Worm (Caenorhabditis elegans) whole organism, L4 larva: ENCODE results near the gene npr-28.
A peak's percentile ranks its signal among the peaks of the same experiment; 100 is the strongest.

Source experiments
- F26F4.8 ChIP-seq: fragments of 200-800 bp; sonication (Bioruptor generic); conservative IDR thresholded peaks from 2 replicates; pipeline ENCODE4 v1.3.6; 2022; ENCODE audit warnings: missing genetic modification characterization, missing compliant biosample characterization
- T20F7.1 ChIP-seq: fragments of 200-800 bp; sonication (Bioruptor generic); optimal IDR thresholded peaks from 2 replicates; lab custom pipeline; 2018; ENCODE audit warnings: mild to moderate bottlenecking, missing genetic modification characterization, missing compliant biosample characterization
- Y105C5A.15 ChIP-seq: fragments of 200-800 bp; sonication (Bioruptor generic); IDR thresholded peaks from 2 replicates; pipeline ENCODE4 v1.3.6; 2022; ENCODE audit warnings: missing genetic modification characterization, missing compliant biosample characterization
- aha-1 ChIP-seq: fragments of 150-350 bp; peaks from one replicate; lab custom pipeline; 2014; ENCODE audit warnings: missing biosample characterization, missing genetic modification characterization
- ama-1 ChIP-seq: fragments of 150-350 bp; optimal IDR thresholded peaks from 2 replicates; lab custom pipeline; 2014; ENCODE audit warnings: inconsistent platforms, mixed read lengths
- ceh-32 ChIP-seq: sonication (generic microtip); optimal IDR thresholded peaks from 2 replicates; lab custom pipeline; 2016; ENCODE audit warnings: mild to moderate bottlenecking, missing genetic modification characterization, missing compliant biosample characterization; ENCODE audit not compliant: poor library complexity
- ceh-62 ChIP-seq: sonication (generic microtip); optimal IDR thresholded peaks from 2 replicates; lab custom pipeline; 2017; ENCODE audit warnings: missing biosample characterization, missing genetic modification characterization
- ceh-82 ChIP-seq: sonication (generic microtip); optimal IDR thresholded peaks from 2 replicates; lab custom pipeline; 2017; ENCODE audit warnings: missing biosample characterization, missing genetic modification characterization
- daf-16 ChIP-seq, 3 experiments: sonication (generic microtip); optimal IDR thresholded peaks; 2 replicates each; lab custom pipeline; 2016 to 2017; ENCODE audit warnings: missing genetic modification characterization in 3 of 3, missing genetic modification reagents in 3 of 3, mild to moderate bottlenecking in 2 of 3, missing compliant biosample characterization in 2 of 3, missing biosample characterization in 1 of 3, moderate library complexity in 1 of 3
- egl-27 ChIP-seq: sonication (generic microtip); optimal IDR thresholded peaks from 3 replicates; lab custom pipeline; 2017; ENCODE audit warnings: missing biosample characterization, missing genetic modification reagents, missing genetic modification characterization
- egl-43 ChIP-seq: fragments of 200-800 bp; sonication (Bioruptor generic); IDR thresholded peaks from 2 replicates; pipeline ENCODE4 v1.3.6; 2022; ENCODE audit warnings: missing genetic modification reagents, missing genetic modification characterization, missing compliant biosample characterization
- fos-1 ChIP-seq: fragments of 150-350 bp; optimal IDR thresholded peaks from 2 replicates; lab custom pipeline; 2014; ENCODE audit warnings: missing biosample characterization, missing genetic modification characterization
- hif-1 ChIP-seq, 2 experiments: sonication (generic microtip); optimal IDR thresholded peaks; 2 replicates each; lab custom pipeline; 2016 to 2017; ENCODE audit warnings: missing compliant biosample characterization in 2 of 2, missing genetic modification characterization in 2 of 2, missing genetic modification reagents in 2 of 2, missing genotype in 2 of 2, mild to moderate bottlenecking in 1 of 2
- hlh-11 ChIP-seq: fragments of 200-800 bp; sonication (Bioruptor generic); optimal IDR thresholded peaks from 2 replicates; lab custom pipeline; 2018; ENCODE audit warnings: mild to moderate bottlenecking, missing genetic modification characterization, missing compliant biosample characterization
- hmg-1.1 ChIP-seq: fragments of 200-800 bp; sonication (Bioruptor generic); IDR thresholded peaks from 2 replicates; pipeline ENCODE4 v1.3.6; 2022; ENCODE audit warnings: missing genetic modification reagents, missing genetic modification characterization, missing compliant biosample characterization
- lim-7 ChIP-seq: fragments of 200-800 bp; sonication (Bioruptor generic); IDR thresholded peaks from 2 replicates; pipeline ENCODE4 v1.3.6; 2022; ENCODE audit warnings: missing genetic modification characterization, missing compliant biosample characterization
- lin-13 ChIP-seq: fragments of 150-350 bp; optimal IDR thresholded peaks from 2 replicates; lab custom pipeline; 2014; ENCODE audit warnings: missing biosample characterization, missing genetic modification reagents, missing genetic modification characterization
- lin-29 ChIP-seq: fragments of 200-800 bp; sonication (Bioruptor generic); IDR thresholded peaks from 2 replicates; pipeline ENCODE4 v1.3.6; 2022; ENCODE audit warnings: missing genetic modification reagents, missing genetic modification characterization, missing compliant biosample characterization
- lir-3 ChIP-seq: sonication (generic microtip); optimal IDR thresholded peaks from 2 replicates; lab custom pipeline; 2016; ENCODE audit warnings: mild to moderate bottlenecking, missing genetic modification characterization, missing compliant biosample characterization
- madf-5 ChIP-seq, 2 experiments: fragments of 200-800 bp; sonication (Bioruptor generic); IDR thresholded peaks; 2 replicates each; pipeline ENCODE4 v1.3.6; 2022; ENCODE audit warnings: missing compliant biosample characterization in 2 of 2, missing genetic modification characterization in 2 of 2
- mdl-1 ChIP-seq, 2 experiments: fragments of 150-350 bp in 1 of 2; sonication (generic microtip) in 1 of 2; optimal IDR thresholded peaks; 2 replicates each; lab custom pipeline; 2014 to 2017; ENCODE audit warnings: missing biosample characterization in 2 of 2, missing genetic modification characterization in 2 of 2
- nhr-102 ChIP-seq: sonication (generic microtip); optimal IDR thresholded peaks from 2 replicates; lab custom pipeline; 2016; ENCODE audit warnings: mild to moderate bottlenecking, missing genetic modification characterization, moderate library complexity, missing compliant biosample characterization
- nhr-11 ChIP-seq: fragments of 150-350 bp; optimal IDR thresholded peaks from 2 replicates; lab custom pipeline; 2014; ENCODE audit warnings: missing biosample characterization, missing genetic modification characterization
- nhr-25 ChIP-seq: sonication (generic microtip); optimal IDR thresholded peaks from 2 replicates; lab custom pipeline; 2017; ENCODE audit warnings: missing genetic modification characterization, mild to moderate bottlenecking, missing compliant biosample characterization, antibody characterized with exemption, moderate library complexity, borderline replicate concordance; ENCODE audit not compliant: insufficient read depth
- nhr-41 ChIP-seq: fragments of 200-800 bp; sonication (Bioruptor generic); IDR thresholded peaks from 2 replicates; pipeline ENCODE4 v1.3.6; 2022; ENCODE audit warnings: missing genetic modification reagents, missing genetic modification characterization, missing compliant biosample characterization
- nhr-6 ChIP-seq: fragments of 150-350 bp; optimal IDR thresholded peaks from 2 replicates; lab custom pipeline; 2014; ENCODE audit warnings: missing biosample characterization, missing genetic modification characterization
- nhr-76 ChIP-seq: fragments of 150-350 bp; optimal IDR thresholded peaks from 2 replicates; lab custom pipeline; 2014; ENCODE audit warnings: missing biosample characterization, missing genetic modification characterization
- nhr-77 ChIP-seq: fragments of 150-350 bp; optimal IDR thresholded peaks from 2 replicates; lab custom pipeline; 2014; ENCODE audit warnings: missing biosample characterization, missing genetic modification characterization
- saeg-2 ChIP-seq: fragments of 200-800 bp; sonication (Bioruptor generic); IDR thresholded peaks from 2 replicates; pipeline ENCODE4 v1.3.6; 2022; ENCODE audit warnings: missing genetic modification reagents, missing genetic modification characterization, missing compliant biosample characterization
- set-16 ChIP-seq: fragments of 200-800 bp; sonication (Bioruptor generic); IDR thresholded peaks from 2 replicates; pipeline ENCODE4 v1.3.6; 2022; ENCODE audit warnings: missing genetic modification reagents, missing genetic modification characterization, missing compliant biosample characterization
- spr-3 ChIP-seq: fragments of 200-800 bp; sonication (Bioruptor generic); optimal IDR thresholded peaks from 2 replicates; lab custom pipeline; 2018; ENCODE audit warnings: mild to moderate bottlenecking, missing genetic modification characterization, missing compliant biosample characterization
- tra-1 ChIP-seq: fragments of 200-800 bp; sonication (Bioruptor generic); IDR thresholded peaks from 2 replicates; pipeline ENCODE4 v1.3.6; 2022; ENCODE audit warnings: missing genetic modification reagents, missing genetic modification characterization, missing compliant biosample characterization
- unc-130 ChIP-seq: sonication (generic microtip); optimal IDR thresholded peaks from 2 replicates; lab custom pipeline; 2016; ENCODE audit warnings: missing genetic modification reagents, missing genetic modification characterization, missing compliant biosample characterization
- unc-62 ChIP-seq, 3 experiments: fragments of 150-350 bp in 1 of 3; sonication (generic microtip); optimal IDR thresholded peaks in 2 of 3; peaks in 1 of 3; 1 replicate in 1 of 3; 2 replicates in 2 of 3; lab custom pipeline; 2014 to 2017; ENCODE audit warnings: missing biosample characterization in 3 of 3, missing genetic modification characterization in 3 of 3, missing genetic modification reagents in 3 of 3, missing genotype in 1 of 3
- zag-1 ChIP-seq: fragments of 150-350 bp; optimal IDR thresholded peaks from 2 replicates; lab custom pipeline; 2014; ENCODE audit warnings: missing biosample characterization, missing genetic modification characterization
- zfp-2 ChIP-seq: sonication (generic microtip); optimal IDR thresholded peaks from 2 replicates; lab custom pipeline; 2016; ENCODE audit warnings: mild to moderate bottlenecking, missing genetic modification characterization, missing compliant biosample characterization
- zip-11 ChIP-seq: fragments of 200-800 bp; sonication (Bioruptor generic); IDR thresholded peaks from 2 replicates; pipeline ENCODE4 v1.3.6; 2022; ENCODE audit warnings: missing genetic modification characterization, missing compliant biosample characterization
- ztf-7 ChIP-seq: fragments of 150-350 bp; optimal IDR thresholded peaks from 2 replicates; lab custom pipeline; 2014; ENCODE audit warnings: missing biosample characterization, missing genetic modification characterization

Gene npr-28

ce11 chrX:8368210-8368609, 17.3 kb upstream of the npr-28 start (continued):
- TF ChIP-seq nhr-6 (tag; lab: Kevin White, UChicago), result peak; percentile 83
- TF ChIP-seq unc-130 (GFP tag; lab: Kevin White, UChicago), result no peak
- TF ChIP-seq, all 104 proteins: peak for 31

DNA sequence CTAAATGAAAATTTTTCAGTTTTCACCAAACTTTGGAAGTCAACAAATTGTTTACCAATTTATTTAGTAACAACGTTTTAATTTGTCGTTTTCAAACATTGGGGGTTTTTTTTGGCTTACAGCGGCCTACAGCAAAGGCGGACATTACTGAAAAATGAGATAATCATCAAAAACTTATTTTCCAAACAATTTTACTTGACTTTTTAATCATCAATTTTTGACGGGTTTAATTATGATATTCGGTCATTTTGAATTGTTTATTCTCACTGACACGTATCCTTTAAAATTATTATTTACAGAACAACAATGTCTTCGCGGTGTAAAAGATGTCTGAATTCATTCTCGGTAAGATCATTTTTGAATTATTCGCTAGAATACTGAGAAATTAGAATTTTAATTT, 16.7 kb upstream of the npr-28 start, which contains the start of gene F40B5.2:
Gene F40B5.2, plus strand, starts transcription at position 301 of the 400 bp plus-strand sequence.
- TF ChIP-seq set-16 (GFP tag; lab: Robert Waterston, UW) (no peak), mdl-1 (tag; optimal IDR thresholded peaks at IDR 0.05; lab: Kevin White, UChicago) (no peak), nhr-41 (GFP tag; lab: Robert Waterston, UW) (no peak), nhr-102 (tag; lab: Kevin White, UChicago) (no peak), F26F4.8 (GFP tag; lab: Robert Waterston, UW) (no peak), nhr-76 (tag; lab: Kevin White, UChicago) (no peak), zag-1 (tag; lab: Kevin White, UChicago) (no peak), nhr-11 (tag; lab: Kevin White, UChicago) (no peak), tra-1 (GFP tag; lab: Robert Waterston, UW) (no peak), unc-130 (GFP tag; lab: Kevin White, UChicago) (no peak), daf-16 (GFP tag; optimal IDR thresholded peaks at IDR 0.05; lab: Kevin White, UChicago) (no peak), daf-16 (tag; optimal IDR thresholded peaks at IDR 0.05; lab: Kevin White, UChicago) (no peak), ama-1 (lab: Kevin White, UChicago) (no peak), ceh-82 (no peak), hlh-11 (tag; lab: Kevin White, UChicago) (no peak), fos-1 (tag; lab: Kevin White, UChicago) (no peak), ceh-62 (tag; lab: Kevin White, UChicago) (no peak), zip-11 (GFP tag; lab: Robert Waterston, UW) (no peak), T20F7.1 (GFP tag; lab: Kevin White, UChicago) (no peak)

- no peak for TF ChIP-seq egl-43 (GFP tag; lab: Robert Waterston, UW)
- TF ChIP-seq lin-29 (GFP tag; lab: Robert Waterston, UW), result no peak
- no peak for TF ChIP-seq hmg-1.1 (GFP tag; lab: Robert Waterston, UW)
- TF ChIP-seq unc-62 (GFP tag; optimal IDR thresholded peaks at IDR 0.05 in 1 of 2; lab: Kevin White, UChicago), result no peak
- no peak for TF ChIP-seq unc-62 (tag; optimal IDR thresholded peaks at IDR 0.05; lab: Kevin White, UChicago)
- TF ChIP-seq spr-3 (GFP tag; lab: Kevin White, UChicago), result no peak
- TF ChIP-seq Y105C5A.15 (GFP tag; lab: Robert Waterston, UW), result no peak
- TF ChIP-seq egl-27 (tag; lab: Kevin White, UChicago), result no peak
- TF ChIP-seq ceh-32 (tag; lab: Kevin White, UChicago), result no peak
- TF ChIP-seq nhr-77 (tag; lab: Kevin White, UChicago), result no peak
- no peak for TF ChIP-seq lin-13 (GFP tag; lab: Kevin White, UChicago)
- TF ChIP-seq nhr-25 (tag; lab: Kevin White, UChicago), result no peak
- no peak for TF ChIP-seq saeg-2
- no peak for TF ChIP-seq madf-5 (GFP tag; IDR thresholded peaks at IDR 0.05; lab: Robert Waterston, UW)
- TF ChIP-seq hif-1 (tag; optimal IDR thresholded peaks at IDR 0.05; lab: Kevin White, UChicago), result no peak
- no peak for TF ChIP-seq lir-3 (tag; lab: Kevin White, UChicago)
- TF ChIP-seq zfp-2 (tag; lab: Kevin White, UChicago), result no peak
- TF ChIP-seq lim-7, result no peak
- no peak for TF ChIP-seq daf-16 (GFP tag; optimal IDR thresholded peaks at IDR 0.05; lab: Kevin White, UChicago)
- no peak for TF ChIP-seq daf-16 (tag; optimal IDR thresholded peaks at IDR 0.05; lab: Kevin White, UChicago)
- TF ChIP-seq ztf-7 (tag; lab: Kevin White, UChicago), result no peak
- no peak for TF ChIP-seq aha-1 (tag; lab: Kevin White, UChicago)
Observed at ce11 chrX:8362379-8362778, 11.5 kb upstream of the npr-28 start.
